Fruit fly (Drosophila melanogaster) whole organism, embryonic: ENCODE results near the gene Xport-B.

ENCODE experiments used
- Awh ChIP-seq: fragments of 200-800 bp; sonication (Bioruptor generic); IDR thresholded peaks from 2 replicates; pipeline ENCODE4, ENCODE4 v1.3.6; 2022; ENCODE audit warnings: missing biosample characterization, missing genetic modification characterization
- Bdp1 ChIP-seq: fragments of 200-800 bp; sonication (Bioruptor generic); optimal IDR thresholded peaks from 3 replicates; lab custom pipeline; 2016; ENCODE audit warnings: missing biosample characterization, missing genetic modification characterization
- CG10366 ChIP-seq: fragments of 200-800 bp; sonication (Bioruptor generic); IDR thresholded peaks from 2 replicates; pipeline ENCODE4 v1.3.6; 2022; ENCODE audit warnings: missing biosample characterization, missing genetic modification characterization
- CG13296 ChIP-seq: fragments of 200-800 bp; sonication (Bioruptor generic); optimal IDR thresholded peaks from 3 replicates; lab custom pipeline; 2018; ENCODE audit warnings: missing biosample characterization, mild to moderate bottlenecking, missing genetic modification characterization
- CG1529 ChIP-seq: fragments of 200-800 bp; sonication (Bioruptor generic); optimal IDR thresholded peaks from 3 replicates; lab custom pipeline; 2018; ENCODE audit warnings: missing biosample characterization, missing genetic modification characterization
- CG15601 ChIP-seq: fragments of 200-800 bp; sonication (Bioruptor generic); optimal IDR thresholded peaks from 3 replicates; lab custom pipeline; 2019; ENCODE audit warnings: missing biosample characterization, mild to moderate bottlenecking, missing genetic modification characterization, moderate library complexity
- CG16813 ChIP-seq: fragments of 200-800 bp; sonication (Bioruptor generic); IDR thresholded peaks from 3 replicates; pipeline ENCODE4 v1.3.6; 2022; ENCODE audit warnings: missing biosample characterization, missing genetic modification characterization; ENCODE audit not compliant: partially characterized antibody
- CG17912 ChIP-seq: fragments of 200-800 bp; sonication (Bioruptor generic); optimal IDR thresholded peaks from 2 replicates; lab custom pipeline; 2018; ENCODE audit warnings: missing biosample characterization, mild to moderate bottlenecking, missing genetic modification characterization
- CG18011 ChIP-seq: fragments of 200-800 bp; sonication (Bioruptor generic); optimal IDR thresholded peaks from 2 replicates; lab custom pipeline; 2017; ENCODE audit warnings: missing biosample characterization, missing genetic modification characterization, mild to moderate bottlenecking, moderate library complexity, missing genotype
- CG30403 ChIP-seq: fragments of 200-800 bp; sonication (Bioruptor generic); optimal IDR thresholded peaks from 3 replicates; lab custom pipeline; 2016; ENCODE audit warnings: missing biosample characterization, missing genetic modification characterization
- CG3163 ChIP-seq: fragments of 200-800 bp; sonication (Bioruptor generic); optimal IDR thresholded peaks from 3 replicates; lab custom pipeline; 2016; ENCODE audit warnings: missing biosample characterization, missing genetic modification characterization
- CG4820 ChIP-seq: fragments of 200-800 bp; sonication (Bioruptor generic); optimal IDR thresholded peaks from 3 replicates; lab custom pipeline; 2016; ENCODE audit warnings: missing biosample characterization, missing genetic modification characterization
- CG5180 ChIP-seq: fragments of 200-800 bp; sonication (Bioruptor generic); optimal IDR thresholded peaks from 3 replicates; lab custom pipeline; 2017; ENCODE audit warnings: missing biosample characterization, missing genetic modification characterization, mild to moderate bottlenecking, moderate library complexity, missing genetic modification reagents
- CG6854 ChIP-seq: fragments of 200-800 bp; sonication (Bioruptor generic); optimal IDR thresholded peaks from 3 replicates; lab custom pipeline; 2017; ENCODE audit warnings: missing biosample characterization, mild to moderate bottlenecking, missing genetic modification characterization
- Dref ChIP-seq: fragments of 200-800 bp; sonication (Bioruptor generic); IDR thresholded peaks from 2 replicates; pipeline ENCODE4 v1.3.6; 2022; ENCODE audit warnings: missing biosample characterization, missing genetic modification characterization
- Fer3 ChIP-seq: fragments of 200-800 bp; sonication (Bioruptor generic); optimal IDR thresholded peaks from 2 replicates; lab custom pipeline; 2018; ENCODE audit warnings: missing biosample characterization, mild to moderate bottlenecking, missing genetic modification characterization, moderate library complexity
- GATAe ChIP-seq: fragments of 200-800 bp; sonication (Bioruptor generic); conservative IDR thresholded peaks from 2 replicates; pipeline ENCODE4 v1.3.6; 2022; ENCODE audit warnings: missing biosample characterization, missing genetic modification characterization
- Gug ChIP-seq: fragments of 200-800 bp; sonication (Bioruptor generic); IDR thresholded peaks from 4 replicates; pipeline ENCODE4 v1.3.6; 2022; ENCODE audit warnings: missing biosample characterization, missing genetic modification characterization
- Lpt ChIP-seq: fragments of >200 bp; optimal IDR thresholded peaks from 2 replicates; lab custom pipeline; 2018; ENCODE audit warnings: missing biosample characterization, missing genetic modification characterization
- NK7.1 ChIP-seq: fragments of 200-800 bp; sonication (Bioruptor generic); optimal IDR thresholded peaks from 3 replicates; lab custom pipeline; 2016; ENCODE audit warnings: missing biosample characterization, missing genetic modification characterization
- Nf-YC ChIP-seq: fragments of 200-800 bp; optimal IDR thresholded peaks from 3 replicates; lab custom pipeline; 2019; ENCODE audit warnings: missing biosample characterization, mild to moderate bottlenecking, missing genetic modification characterization, moderate library complexity
- NfI ChIP-seq: fragments of 200-800 bp; sonication (Bioruptor generic); optimal IDR thresholded peaks from 3 replicates; lab custom pipeline; 2018; ENCODE audit warnings: missing biosample characterization, mild to moderate bottlenecking, missing genetic modification characterization, moderate library complexity
- Opbp ChIP-seq: fragments of 200-800 bp; sonication (Bioruptor generic); IDR thresholded peaks from 3 replicates; pipeline ENCODE4 v1.3.6; 2022; ENCODE audit warnings: missing biosample characterization, missing genetic modification characterization; ENCODE audit not compliant: partially characterized antibody
- Optix ChIP-seq: fragments of 200-800 bp; sonication (Bioruptor generic); IDR thresholded peaks from 3 replicates; pipeline ENCODE4 v1.3.6; 2022; ENCODE audit warnings: missing biosample characterization, missing genetic modification characterization
- Poxn ChIP-seq: fragments of 200-800 bp; sonication (Bioruptor generic); IDR thresholded peaks from 2 replicates; pipeline ENCODE4 v1.3.6; 2022; ENCODE audit warnings: missing biosample characterization, missing genetic modification characterization
- Ravus ChIP-seq: fragments of 200-800 bp; sonication (Bioruptor generic); IDR thresholded peaks from 2 replicates; pipeline ENCODE4 v1.3.6; 2022; ENCODE audit warnings: missing biosample characterization, missing genetic modification characterization
- Sox100B ChIP-seq: fragments of 200-800 bp; sonication (Bioruptor generic); optimal IDR thresholded peaks from 3 replicates; lab custom pipeline; 2018; ENCODE audit warnings: missing biosample characterization, mild to moderate bottlenecking, missing genetic modification characterization
- Stat92E ChIP-seq, 3 experiments: fragments of >200 bp in 2 of 3; fragments of 200-800 bp in 1 of 3; sonication (Bioruptor generic) in 1 of 3; optimal IDR thresholded peaks; 2 replicates each; lab custom pipeline; 2017 to 2019; ENCODE audit warnings: missing biosample characterization in 3 of 3, missing genetic modification characterization in 3 of 3, mild to moderate bottlenecking in 1 of 3, moderate library complexity in 1 of 3
- Trl ChIP-seq, 3 experiments: fragments of >200 bp in 2 of 3; fragments of 200-800 bp in 1 of 3; sonication (Bioruptor generic) in 1 of 3; optimal IDR thresholded peaks; 2 replicates in 1 of 3; 3 replicates in 2 of 3; lab custom pipeline; 2016 to 2017; ENCODE audit warnings: missing biosample characterization in 1 of 3, missing genetic modification characterization in 1 of 3
- ac ChIP-seq: fragments of 200-800 bp; sonication (Bioruptor generic); optimal IDR thresholded peaks from 3 replicates; lab custom pipeline; 2017; ENCODE audit warnings: missing biosample characterization, mild to moderate bottlenecking, missing genetic modification characterization
- az2 ChIP-seq: fragments of 200-800 bp; sonication (Bioruptor generic); optimal IDR thresholded peaks from 3 replicates; lab custom pipeline; 2016; ENCODE audit warnings: missing biosample characterization, missing genetic modification characterization
- dysf ChIP-seq: fragments of 200-800 bp; sonication (Bioruptor generic); IDR thresholded peaks from 3 replicates; pipeline ENCODE4 v1.3.6; 2022; ENCODE audit warnings: missing biosample characterization, missing genetic modification characterization
- ems ChIP-seq: fragments of 200-800 bp; sonication (Bioruptor generic); optimal IDR thresholded peaks from 3 replicates; lab custom pipeline; 2016; ENCODE audit warnings: missing biosample characterization, missing genetic modification characterization
- ewg ChIP-seq: fragments of 200-800 bp; sonication (Bioruptor generic); optimal IDR thresholded peaks from 3 replicates; lab custom pipeline; 2017; ENCODE audit warnings: mild to moderate bottlenecking, missing biosample characterization, missing genetic modification reagents, missing genetic modification characterization
- eyg ChIP-seq: fragments of 200-800 bp; sonication (Bioruptor generic); optimal IDR thresholded peaks from 3 replicates; lab custom pipeline; 2016; ENCODE audit warnings: missing biosample characterization, missing genetic modification characterization
- fu2 ChIP-seq: fragments of 200-800 bp; sonication (Bioruptor generic); optimal IDR thresholded peaks from 2 replicates; lab custom pipeline; 2016; ENCODE audit warnings: missing biosample characterization, missing genetic modification characterization
- gcm ChIP-seq: fragments of 200-800 bp; sonication (Bioruptor generic); optimal IDR thresholded peaks from 2 replicates; lab custom pipeline; 2019; ENCODE audit warnings: missing biosample characterization, mild to moderate bottlenecking, missing genetic modification characterization, moderate library complexity
- gcm2 ChIP-seq: fragments of 200-800 bp; sonication (Bioruptor generic); optimal IDR thresholded peaks from 2 replicates; lab custom pipeline; 2016; ENCODE audit warnings: missing biosample characterization, missing genetic modification characterization
- jing ChIP-seq: fragments of 200-800 bp; sonication (Bioruptor generic); optimal IDR thresholded peaks from 2 replicates; lab custom pipeline; 2018; ENCODE audit warnings: missing biosample characterization, mild to moderate bottlenecking, missing genetic modification characterization
- kah ChIP-seq: fragments of 200-800 bp; sonication (Bioruptor generic); optimal IDR thresholded peaks from 2 replicates; lab custom pipeline; 2018; ENCODE audit warnings: missing biosample characterization, mild to moderate bottlenecking, missing genetic modification characterization
- nau ChIP-seq: fragments of 200-800 bp; sonication (Bioruptor generic); optimal IDR thresholded peaks from 3 replicates; lab custom pipeline; 2017; ENCODE audit warnings: missing biosample characterization, mild to moderate bottlenecking, missing genetic modification characterization, missing genetic modification reagents
- nom ChIP-seq: fragments of 200-800 bp; sonication (Bioruptor generic); optimal IDR thresholded peaks from 2 replicates; lab custom pipeline; 2017; ENCODE audit warnings: missing biosample characterization, missing genetic modification characterization, mild to moderate bottlenecking, moderate library complexity, missing genetic modification reagents
- p53 ChIP-seq: fragments of 200-800 bp; sonication (Bioruptor generic); optimal IDR thresholded peaks from 2 replicates; lab custom pipeline; 2016; ENCODE audit warnings: missing biosample characterization, missing genetic modification characterization
- pita ChIP-seq: fragments of 200-800 bp; sonication (Bioruptor generic); optimal IDR thresholded peaks from 2 replicates; lab custom pipeline; 2017; ENCODE audit warnings: missing biosample characterization, mild to moderate bottlenecking, missing genetic modification characterization
- sim ChIP-seq: fragments of 200-800 bp; sonication (Bioruptor generic); IDR thresholded peaks from 2 replicates; pipeline ENCODE4 v1.3.6; 2022; ENCODE audit warnings: missing biosample characterization, missing genetic modification characterization
- tll ChIP-seq, 2 experiments: fragments of 200-800 bp in 1 of 2; fragments of >200 bp in 1 of 2; sonication (Bioruptor generic) in 1 of 2; optimal IDR thresholded peaks; 2 replicates each; lab custom pipeline; 2017 to 2019; ENCODE audit warnings: missing biosample characterization in 2 of 2, missing genetic modification characterization in 2 of 2, mild to moderate bottlenecking in 1 of 2, moderate library complexity in 1 of 2
- trh ChIP-seq: fragments of 200-800 bp; sonication (Bioruptor generic); optimal IDR thresholded peaks from 2 replicates; lab custom pipeline; 2016; ENCODE audit warnings: missing biosample characterization, missing genetic modification characterization
- wor ChIP-seq: fragments of 200-800 bp; sonication (Bioruptor generic); IDR thresholded peaks from 2 replicates; pipeline ENCODE4 v1.3.6; 2022; ENCODE audit warnings: missing biosample characterization, missing genetic modification characterization
- z ChIP-seq: fragments of 200-800 bp; sonication (Bioruptor generic); IDR thresholded peaks from 3 replicates; pipeline ENCODE4 v1.3.6; 2022; ENCODE audit warnings: missing biosample characterization, missing genetic modification characterization

Xport-B gene

dm6 chr3R:19875118-19875887 is 39.9 kb downstream of the Xport-B start, which contains the start of gene Mrp5 (continued):
- peak; percentile 15 for TF ChIP-seq Fer3
- no peak for TF ChIP-seq Nf-YC (tag; lab: Kevin White, UChicago)
- TF ChIP-seq dysf = peak; percentile 52; the same call in 1 of the 3 replicates
- peak; percentile 11 for TF ChIP-seq CG5180 (GFP tag; lab: Kevin White, UChicago)
- TF ChIP-seq CG1529 (GFP tag; lab: Kevin White, UChicago) = no peak
- TF ChIP-seq fu2 (GFP tag; lab: Kevin White, UChicago) = no peak
- no peak for TF ChIP-seq Dref (GFP tag; lab: Robert Waterston, UW)
- peak; percentile 69 for TF ChIP-seq CG10366 (GFP tag; lab: Robert Waterston, UW)
- peak; percentile 40 for TF ChIP-seq CG30403
- peak; percentile 42 for TF ChIP-seq kah (GFP tag; lab: Kevin White, UChicago)
- TF ChIP-seq Sox100B (GFP tag; lab: Kevin White, UChicago) = peak; percentile 41
- 0 out of 2 replicates have a peak, but pooled peaks have one; percentile 49 for TF ChIP-seq sim (GFP tag; lab: Robert Waterston, UW)
- TF ChIP-seq CG15601 (tag; lab: Kevin White, UChicago) = no peak
- TF ChIP-seq z = no peak
- no peak for TF ChIP-seq Ravus (GFP tag; lab: Robert Waterston, UW)
- peak; percentile 69 to 71 for TF ChIP-seq Trl (optimal IDR thresholded peaks at IDR 0.05; lab: Kevin White, UChicago)
- TF ChIP-seq Trl (GFP tag; optimal IDR thresholded peaks at IDR 0.05; lab: Kevin White, UChicago) = no peak
- TF ChIP-seq jing (GFP tag; lab: Kevin White, UChicago) = no peak
- peak; percentile 24 for TF ChIP-seq CG13296 (GFP tag; lab: Kevin White, UChicago)
- no peak for TF ChIP-seq tll (GFP tag; optimal IDR thresholded peaks at IDR 0.05; lab: Kevin White, UChicago)
- TF ChIP-seq ewg (GFP tag; lab: Kevin White, UChicago) = peak; percentile 95
- peak; percentile 42 for TF ChIP-seq NfI
- TF ChIP-seq gcm = no peak
- TF ChIP-seq az2 (GFP tag; lab: Kevin White, UChicago) = peak; percentile 40
- TF ChIP-seq CG16813 (GFP tag; lab: Robert Waterston, UW) = no peak
- TF ChIP-seq Gug (GFP tag; lab: Robert Waterston, UW) = peak; percentile 75; the same call in 3 of the 4 replicates
- no peak for TF ChIP-seq wor (GFP tag; lab: Robert Waterston, UW)
- TF ChIP-seq CG6854 (GFP tag; lab: Kevin White, UChicago) = peak; percentile 12
- TF ChIP-seq GATAe (GFP tag; lab: Robert Waterston, UW) = no peak
- no peak for TF ChIP-seq pita
- TF ChIP-seq eyg (GFP tag; lab: Kevin White, UChicago) = no peak
- no peak for TF ChIP-seq Opbp
- no peak for TF ChIP-seq trh (GFP tag; lab: Kevin White, UChicago)
- TF ChIP-seq gcm2 (GFP tag; lab: Kevin White, UChicago) = no peak
- TF ChIP-seq Stat92E (GFP tag; optimal IDR thresholded peaks at IDR 0.05; lab: Kevin White, UChicago) = no peak
- no peak for TF ChIP-seq nau (GFP tag; lab: Kevin White, UChicago)
- TF ChIP-seq CG3163 = no peak
- peak; percentile 56 for TF ChIP-seq nom
- TF ChIP-seq ac (GFP tag; lab: Kevin White, UChicago) = no peak
- TF ChIP-seq Bdp1 (GFP tag; lab: Kevin White, UChicago) = no peak
- no peak for TF ChIP-seq Poxn (GFP tag; lab: Robert Waterston, UW)
- no peak for TF ChIP-seq CG17912 (GFP tag; lab: Kevin White, UChicago)
- peak; percentile 9 for TF ChIP-seq CG4820 (GFP tag; lab: Kevin White, UChicago)
- no peak for TF ChIP-seq p53 (GFP tag; lab: Kevin White, UChicago)
- TF ChIP-seq NK7.1 (GFP tag; lab: Kevin White, UChicago) = peak; percentile 6
- TF ChIP-seq Lpt (GFP tag; lab: Kevin White, UChicago) = no peak
- TF ChIP-seq Awh = peak; percentile 61
- TF ChIP-seq Optix (GFP tag; lab: Robert Waterston, UW) = peak; percentile 61; the same call in 2 of the 3 replicates
- no peak for TF ChIP-seq ems (GFP tag; lab: Kevin White, UChicago)
- no peak for TF ChIP-seq CG18011 (GFP tag; lab: Kevin White, UChicago)
